Worm (Caenorhabditis elegans): Measurements from ENCODE around the gene D1086.9.
A peak's percentile ranks its signal among the peaks of the same experiment; 100 is the strongest.

ce11 chrV:14136152-14136551, 32.1 kb downstream of the D1086.9 start:
- TF ChIP-seq unc-62 (GFP tag; optimal IDR thresholded peaks at IDR 0.05) (no peak), skn-1 (tag; optimal IDR thresholded peaks at IDR 0.05) (no peak), mdl-1 (tag; optimal IDR thresholded peaks at IDR 0.05) (peak; percentile 62), unc-39 (tag; optimal IDR thresholded peaks at IDR 0.05) (no peak), ztf-4 (tag; optimal IDR thresholded peaks at IDR 0.05) (no peak), nhr-237 (tag; optimal IDR thresholded peaks at IDR 0.05) (no peak), ceh-28 (tag; optimal IDR thresholded peaks at IDR 0.05) (peak; percentile 17), egl-27 (tag; optimal IDR thresholded peaks at IDR 0.05) (peak; percentile 10)
